Fruit fly (Drosophila melanogaster) whole organism, larva: ENCODE measurements around the gene nAChRalpha7.

Source experiments
- noc ChIP-seq: fragments of 200-800 bp; sonication (Bioruptor generic); optimal IDR thresholded peaks from 3 replicates; lab custom pipeline; 2019; ENCODE audit warnings: missing biosample characterization, mild to moderate bottlenecking, missing genetic modification characterization, moderate library complexity

Gene nAChRalpha7

DNA sequence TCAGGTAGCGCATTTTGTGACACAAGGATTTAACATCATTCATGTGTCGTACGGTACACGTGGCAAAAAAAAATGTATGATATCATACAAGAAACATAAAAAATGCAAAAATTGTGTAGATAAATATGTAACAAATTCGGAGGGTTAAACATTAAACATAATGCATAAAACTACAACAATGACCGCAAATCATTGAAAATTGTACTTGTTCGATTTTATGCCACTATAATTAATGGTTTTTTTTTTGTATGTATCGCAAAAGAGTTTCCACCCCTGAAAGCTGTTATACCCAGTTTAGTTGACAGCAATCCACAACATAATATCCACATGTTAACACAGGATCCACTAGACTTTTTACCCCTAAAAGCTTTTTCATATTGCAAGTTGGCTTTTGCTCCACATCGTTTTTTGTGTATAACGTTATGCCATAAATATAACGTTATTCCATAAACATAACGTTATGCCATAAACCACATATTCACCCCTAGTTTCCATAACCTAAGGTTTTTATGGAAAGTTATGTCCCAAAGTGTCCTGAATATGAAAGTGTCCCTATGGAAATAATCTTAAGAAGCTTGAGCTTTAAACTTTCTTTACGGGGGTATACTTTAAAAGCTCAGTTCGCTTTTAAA is 704 bp upstream of the nAChRalpha7 start:
- TF ChIP-seq noc = no peak

DNA sequence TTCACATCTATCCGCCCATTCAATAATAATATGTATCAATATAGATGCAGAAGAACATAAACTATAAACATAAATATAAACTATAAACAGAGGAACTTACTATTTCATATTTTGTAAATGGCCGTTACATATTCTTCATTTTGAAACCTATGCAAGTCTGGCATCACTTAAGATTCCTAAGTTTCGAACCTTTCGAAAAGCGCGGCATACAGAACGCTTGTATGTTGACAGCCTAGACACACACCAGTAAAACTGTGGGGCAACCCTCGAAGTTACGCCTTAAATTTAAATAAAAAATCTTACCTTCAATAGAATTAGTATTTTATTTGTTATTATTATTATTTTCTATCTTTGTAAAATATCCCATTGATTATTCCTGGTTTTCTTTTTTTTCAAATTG is 21.5 kb downstream of the nAChRalpha7 start:
- TF ChIP-seq noc = no peak

DNA sequence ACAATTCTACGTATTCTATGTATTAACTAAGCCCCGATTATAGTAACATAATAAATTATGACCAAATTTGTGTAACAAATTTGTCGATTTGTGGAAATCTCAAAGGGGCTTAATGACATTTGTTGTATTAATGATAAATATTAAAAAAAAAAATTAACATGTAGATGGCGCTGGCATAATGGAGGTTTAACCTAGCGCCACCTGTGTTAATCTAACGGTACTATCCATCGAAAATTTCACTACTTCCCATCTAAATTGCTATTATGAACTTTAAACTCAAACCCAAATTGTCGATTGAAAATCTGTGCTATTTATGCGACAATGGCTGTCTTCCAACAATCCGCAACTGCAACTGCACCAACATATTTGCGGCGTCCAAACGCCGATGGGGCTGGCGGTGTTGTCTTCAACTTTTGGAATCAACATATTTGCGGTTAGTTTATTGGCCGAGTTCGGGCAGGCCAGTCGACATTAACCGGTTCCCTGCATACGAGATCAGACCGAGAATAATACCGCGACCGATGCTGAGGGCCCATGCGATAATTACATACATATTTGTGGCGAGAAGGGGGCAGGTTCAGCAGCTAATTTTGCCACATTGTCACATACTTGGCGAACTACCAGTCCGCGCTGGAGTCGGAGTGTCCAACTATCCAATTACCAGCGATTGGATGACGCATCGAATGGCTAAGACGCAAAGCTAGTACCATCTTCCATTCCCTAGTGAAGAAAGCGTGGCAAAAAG is 22.3 kb downstream of the nAChRalpha7 start:
- TF ChIP-seq noc = no peak

DNA sequence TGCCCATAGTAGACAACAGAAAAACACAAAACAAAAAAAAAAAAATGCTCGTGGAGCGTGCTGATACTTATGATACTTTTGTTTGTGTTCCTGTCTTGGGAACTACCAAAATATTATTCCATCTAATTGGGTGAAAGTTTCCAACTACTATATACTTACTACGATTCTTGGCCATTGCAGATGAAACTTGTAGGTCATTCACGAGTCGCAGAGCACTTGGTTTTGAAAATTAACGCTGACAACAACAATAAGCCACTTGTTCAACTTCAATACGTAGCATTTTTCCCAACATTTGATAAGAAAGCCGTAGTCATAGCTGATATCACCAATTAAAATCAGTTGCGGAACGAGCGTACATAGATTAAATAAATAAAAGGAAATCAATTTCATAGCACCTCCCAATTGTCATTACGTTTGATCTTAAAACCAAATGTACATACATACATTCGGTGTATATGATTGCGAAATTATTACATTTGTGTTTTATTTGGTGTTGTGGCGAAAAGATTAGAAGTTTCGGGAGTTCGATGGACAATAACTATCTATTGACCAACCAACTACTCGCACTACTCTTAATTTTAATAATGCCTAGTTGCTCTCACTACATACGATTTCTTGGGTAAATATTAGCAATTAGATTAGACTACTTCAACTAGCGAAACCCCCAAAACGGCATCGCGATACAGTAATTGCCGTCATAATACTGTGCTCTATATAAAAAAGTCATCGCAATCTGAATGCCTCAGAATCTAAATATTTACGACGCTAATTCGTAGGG is 23.5 kb downstream of the nAChRalpha7 start:
- peak; percentile 28 for TF ChIP-seq noc

DNA sequence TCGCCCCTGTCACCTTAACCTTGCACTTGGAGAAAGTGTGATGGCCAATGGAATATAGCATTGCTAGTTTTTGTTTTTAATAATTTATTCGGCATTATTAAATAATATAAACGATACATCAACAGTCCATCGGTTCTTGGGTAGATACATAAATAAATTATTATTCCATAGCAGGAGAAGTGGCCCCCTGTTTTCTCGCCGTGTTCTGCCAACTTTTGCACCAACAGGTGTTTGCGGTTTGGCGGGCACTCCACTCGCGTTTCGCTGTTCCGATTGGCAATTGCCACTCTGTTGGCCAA is 24.5 kb downstream of the nAChRalpha7 start:
- peak; percentile 96 for TF ChIP-seq noc

DNA sequence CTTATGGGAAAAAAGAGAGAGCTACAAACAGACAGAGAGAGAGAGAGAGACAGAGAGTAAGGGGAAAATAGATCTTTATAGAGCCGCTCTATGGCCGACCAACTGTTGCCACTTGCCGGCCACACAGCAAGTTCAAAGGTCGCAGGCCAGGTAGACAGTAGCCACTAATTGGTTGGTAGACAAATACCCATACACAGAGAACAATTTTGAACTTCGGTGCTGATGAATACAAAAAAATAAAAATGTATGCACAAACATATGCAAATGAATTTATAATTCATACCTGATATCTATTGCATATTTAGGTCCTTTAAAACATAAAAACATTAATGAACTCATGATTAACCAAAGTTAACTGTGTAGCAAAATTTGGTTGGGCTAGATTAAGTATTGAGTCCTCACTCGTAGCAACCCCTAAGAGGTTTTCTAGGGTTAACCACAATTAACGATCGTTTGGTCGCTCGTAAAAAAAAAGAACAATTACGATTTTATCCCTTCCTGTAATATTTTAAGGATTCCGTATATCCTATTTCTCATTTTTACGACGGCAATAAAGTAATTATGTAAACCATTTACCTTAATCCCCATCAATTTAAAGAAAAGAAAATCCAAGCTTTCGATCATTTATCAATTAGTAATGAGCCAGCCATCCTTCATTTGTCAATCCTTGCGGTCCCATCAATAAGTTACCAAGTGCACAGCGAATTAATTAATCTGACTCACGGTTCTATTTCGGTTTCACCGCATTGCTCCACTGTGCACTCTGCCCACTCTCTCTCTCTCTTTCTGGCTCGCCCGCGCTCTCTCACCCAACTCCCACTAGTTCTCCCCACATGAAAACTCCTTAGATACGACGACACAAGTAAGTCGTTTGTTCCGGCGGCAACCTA is 25.1 kb downstream of the nAChRalpha7 start:
- TF ChIP-seq noc = no peak

DNA sequence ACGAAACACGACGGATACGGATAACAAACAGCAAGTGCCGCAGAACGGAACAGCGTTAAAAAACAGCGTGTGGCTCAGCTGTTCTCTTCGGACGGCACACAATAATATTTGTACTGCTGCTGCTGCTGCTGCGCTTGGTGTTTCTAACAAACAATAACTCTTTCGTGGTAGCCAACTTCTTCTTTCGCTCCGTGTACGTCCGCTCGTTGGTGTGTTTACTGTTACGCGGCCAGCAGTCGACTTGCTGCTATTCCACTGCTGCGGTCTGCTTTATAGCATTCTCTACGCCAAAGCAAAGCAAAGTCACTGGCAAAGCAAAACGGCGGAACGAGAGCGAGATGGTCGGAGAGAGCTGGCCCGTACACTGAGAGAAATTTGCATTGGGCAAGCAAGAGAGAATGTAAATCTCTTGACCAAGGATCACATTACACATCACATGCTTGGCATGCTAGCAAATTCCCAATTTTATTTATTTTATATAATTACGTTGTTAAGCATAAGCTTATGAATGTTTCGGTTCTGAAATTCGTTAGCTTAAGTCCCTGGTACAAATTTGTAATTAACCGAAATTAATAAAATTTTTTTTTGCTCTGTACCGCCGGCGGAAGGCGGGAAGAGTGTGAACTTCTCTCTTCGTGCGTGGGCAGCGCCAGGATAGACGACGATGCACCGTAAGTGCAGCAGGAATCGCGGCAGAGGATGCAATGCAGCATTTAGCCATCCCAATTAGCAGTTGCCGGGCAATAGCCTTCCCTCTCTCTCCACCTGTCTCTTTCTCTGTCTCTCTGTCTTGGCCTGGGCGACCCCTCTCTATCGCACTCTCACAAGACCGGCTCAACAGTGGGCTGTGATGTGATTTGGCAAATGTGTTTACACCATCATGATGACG is 26.2 kb downstream of the nAChRalpha7 start, which contains the start of gene out:
out (minus strand) TSS at position 287 of the 889 bp plus-strand sequence.
- peak; percentile 92 for TF ChIP-seq noc

DNA sequence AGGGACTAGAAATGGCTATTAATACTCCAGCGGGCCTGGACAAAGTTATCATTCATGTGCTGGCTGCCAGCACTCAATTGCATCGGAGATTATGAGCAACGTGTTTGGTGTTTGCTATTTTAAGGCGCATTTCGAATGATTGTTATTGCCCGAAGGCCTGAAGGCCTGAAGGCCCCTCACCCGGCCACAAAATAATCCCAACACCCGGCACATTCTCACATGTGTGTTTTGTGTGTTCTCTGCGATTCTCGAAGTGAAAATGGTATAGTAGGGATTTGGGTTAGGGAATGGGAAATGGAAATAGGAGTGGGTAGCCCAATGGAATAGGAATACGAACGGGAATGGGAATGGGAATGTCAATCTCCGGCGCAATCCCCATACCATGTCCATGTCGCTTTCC is 29.3 kb downstream of the nAChRalpha7 start:
- TF ChIP-seq noc = no peak

DNA sequence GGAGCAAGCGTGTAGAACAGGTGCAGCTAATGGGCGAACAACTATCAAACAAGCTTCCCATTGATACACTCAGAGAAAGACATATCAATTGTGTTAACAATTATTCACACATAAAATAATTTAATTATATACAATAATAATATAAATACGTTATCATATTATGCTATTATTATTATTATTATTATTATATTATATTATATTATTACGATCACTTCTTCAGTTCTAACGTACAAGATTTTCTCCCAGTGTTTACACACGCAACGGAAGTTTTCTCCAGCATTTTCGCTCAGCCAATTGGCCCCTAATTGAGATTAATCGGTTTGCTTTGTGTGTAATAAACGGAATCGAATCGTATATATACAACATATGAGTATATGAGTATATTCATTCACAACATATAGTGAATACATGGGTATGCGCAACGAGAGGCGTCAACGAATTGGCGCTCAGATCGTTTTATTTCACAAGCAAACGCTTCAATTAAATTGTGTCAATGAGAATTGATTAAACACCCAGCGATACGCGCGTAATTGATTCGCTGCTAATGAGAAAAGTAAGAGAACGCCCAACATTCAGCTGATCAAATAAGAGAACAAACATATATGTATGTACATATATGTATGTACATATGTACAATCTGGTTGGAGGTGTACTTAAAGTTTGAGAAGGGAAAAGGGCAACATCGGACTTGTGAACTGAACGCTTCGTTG is 31.0 kb downstream of the nAChRalpha7 start:
- peak; percentile 85 for TF ChIP-seq noc

DNA sequence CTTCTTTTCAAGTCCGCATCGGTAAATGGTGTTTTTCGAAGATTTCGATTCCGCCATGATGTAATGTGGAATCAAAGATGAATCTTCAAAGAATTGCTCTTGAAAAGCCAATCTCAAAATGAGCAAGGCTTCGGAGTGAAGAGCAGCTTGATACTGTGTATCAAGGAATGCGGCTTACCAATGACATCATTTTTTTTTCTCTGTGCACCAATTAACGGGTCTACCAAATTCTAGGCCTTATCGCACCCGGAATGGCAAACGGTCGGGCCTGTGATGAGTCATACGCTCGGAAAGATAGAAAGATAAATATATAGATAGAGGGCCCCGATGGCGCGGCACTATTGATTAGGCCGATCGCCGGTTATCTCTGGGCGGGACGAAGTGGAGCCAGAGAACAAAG is 31.7 kb downstream of the nAChRalpha7 start:
- TF ChIP-seq noc = peak; percentile 46

DNA sequence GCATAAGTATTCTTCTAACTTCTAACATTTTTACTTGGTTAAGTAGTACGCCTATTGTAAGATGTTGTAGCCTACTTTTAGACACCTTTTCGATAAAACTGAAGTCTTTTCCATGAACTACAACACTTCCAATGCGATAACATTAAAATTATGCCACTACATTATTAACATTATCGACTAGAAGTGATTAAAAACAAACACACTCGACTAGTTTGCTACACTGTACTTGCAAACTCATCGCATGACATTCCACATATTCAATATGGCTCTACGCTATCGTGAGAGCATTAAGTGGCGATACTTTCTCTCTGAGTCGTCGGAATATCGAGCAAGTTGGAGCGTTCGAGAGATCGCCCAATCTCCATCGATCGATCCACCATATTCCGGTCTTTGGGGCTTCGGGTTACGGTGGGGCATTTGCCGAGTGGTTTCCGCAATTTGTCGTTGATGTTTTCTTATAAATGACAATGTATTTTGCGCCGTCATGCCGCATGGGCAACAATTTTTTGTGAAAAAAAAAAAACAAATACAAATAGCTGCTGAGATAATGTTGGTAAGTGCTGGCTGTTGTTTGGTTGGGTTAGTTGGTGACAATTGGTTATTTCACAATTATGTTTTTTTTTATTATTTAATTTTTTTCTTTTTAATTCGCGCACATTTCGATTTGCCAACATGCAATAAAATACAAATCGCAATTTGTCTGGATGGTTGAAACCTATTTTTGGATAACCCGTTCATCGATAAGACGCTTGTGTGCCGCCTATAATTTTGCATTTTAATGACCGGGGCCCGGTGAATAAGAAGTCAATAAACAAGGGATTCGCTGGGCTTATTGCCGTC is 32.6 kb downstream of the nAChRalpha7 start:
- peak; percentile 38 for TF ChIP-seq noc

DNA sequence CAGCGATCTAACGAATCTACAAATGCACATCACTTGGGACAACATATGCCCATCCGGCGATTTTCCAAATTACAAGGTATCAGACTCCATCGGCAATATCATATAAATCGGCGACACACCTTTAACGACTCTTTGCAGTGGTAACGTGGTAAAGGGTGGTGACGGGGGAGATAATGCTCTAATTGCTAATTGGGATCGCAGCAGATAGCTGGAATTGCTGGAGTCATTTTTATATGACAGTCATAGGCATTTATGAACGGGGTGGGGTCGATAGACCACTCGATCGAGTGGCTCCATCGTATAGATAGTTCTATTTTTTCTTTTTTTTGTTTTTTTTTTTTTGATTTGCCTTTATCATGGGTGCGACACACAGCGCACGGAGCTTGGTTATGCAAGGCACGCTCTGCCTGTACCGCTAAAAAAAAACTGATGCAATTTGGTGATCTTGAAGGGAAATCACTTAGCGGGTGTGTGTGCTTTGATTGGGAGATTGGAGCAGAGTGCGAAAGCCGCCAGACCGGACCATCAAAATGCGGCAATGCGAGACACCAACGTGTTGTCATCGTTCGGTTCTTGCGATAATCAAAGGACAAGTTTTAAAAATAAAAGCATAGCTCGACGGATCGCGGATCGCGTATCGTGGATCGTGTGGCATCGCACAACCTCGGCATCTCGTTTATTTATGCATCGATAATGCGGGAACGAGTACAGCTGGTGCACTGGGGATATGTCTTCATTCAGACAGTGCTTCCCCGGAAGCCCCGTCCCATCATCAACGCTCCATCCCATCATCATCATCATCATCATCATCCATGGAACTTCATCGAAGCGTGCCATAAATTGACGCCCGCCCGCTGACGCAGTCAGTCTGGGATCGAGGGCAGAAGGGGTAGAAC is 33.7 kb downstream of the nAChRalpha7 start:
- no peak for TF ChIP-seq noc

DNA sequence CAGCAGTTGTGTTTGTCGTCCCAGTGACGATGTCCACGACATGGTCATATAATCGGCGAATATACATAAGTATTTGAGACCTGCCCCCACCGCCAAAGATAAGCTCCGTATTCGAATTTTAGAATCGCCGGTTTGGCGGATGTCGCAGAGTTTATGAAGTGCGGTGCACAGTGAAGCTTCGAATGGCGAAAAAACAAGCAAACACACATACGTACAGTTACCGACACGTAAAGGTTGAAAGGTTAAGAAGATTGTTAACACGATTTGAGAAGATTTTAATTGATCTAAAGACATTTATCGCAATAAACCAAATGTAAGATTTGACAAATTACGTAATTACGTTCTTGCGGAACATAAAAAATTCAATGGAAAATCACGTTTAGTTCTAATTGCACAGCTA is 38.6 kb downstream of the nAChRalpha7 start:
- TF ChIP-seq noc = no peak
